Fruit fly (Drosophila melanogaster): Measurements from ENCODE around the gene Nepl20.

DNA sequence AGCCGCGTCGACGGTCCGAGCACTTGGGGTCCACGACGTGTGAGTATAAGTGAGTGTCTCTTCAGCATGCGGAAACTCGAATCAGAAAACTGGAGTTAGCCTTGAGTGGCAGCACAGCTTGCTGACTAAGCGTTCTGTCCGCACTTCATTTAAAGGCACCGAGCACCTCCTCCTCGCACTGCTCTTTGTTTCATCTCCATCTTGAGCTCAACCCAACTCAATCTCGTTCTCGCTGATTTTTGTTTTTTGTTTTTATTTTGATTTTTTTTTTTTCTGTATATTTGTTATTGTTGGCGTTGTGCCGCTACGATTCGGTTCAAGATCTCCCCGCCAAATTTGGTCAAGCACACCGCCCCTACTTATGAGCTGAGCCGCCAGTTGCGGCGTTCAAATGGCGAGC is 14.4 kb downstream of the Nepl20 start:
- TF ChIP-seq tai (GFP tag; optimal IDR thresholded peaks at IDR 0.05) (no peak), CG9705 (GFP tag; optimal IDR thresholded peaks at IDR 0.05) (no peak)

All from whole organism, wandering third instar larva.